Worm (Caenorhabditis elegans): ENCODE results near the gene wrt-7.

The wrt-7 gene

DNA sequence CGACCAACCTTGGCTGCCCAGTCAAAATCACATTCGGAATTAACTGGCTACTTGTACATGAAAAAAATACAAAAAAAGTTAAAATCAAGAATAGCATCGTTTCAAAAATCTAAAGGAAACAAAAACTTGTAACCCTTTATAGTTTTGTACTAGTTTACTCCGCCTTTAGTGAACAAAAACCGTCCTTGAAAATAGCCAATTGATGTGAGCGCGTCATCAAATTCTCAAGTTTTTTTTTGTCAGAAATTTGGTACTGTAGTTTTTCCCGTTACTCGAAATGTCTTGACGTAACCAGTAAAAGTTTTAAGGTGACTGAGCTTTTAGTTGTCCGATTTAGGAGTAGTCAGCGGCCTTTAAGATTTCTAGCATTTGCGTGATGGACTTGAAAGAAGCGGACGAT is 10.0 kb upstream of the wrt-7 start, which contains the start of gene C29F3.3:
Gene C29F3.3, minus strand, starts transcription at position 101 of the 400 bp plus-strand sequence.
- TF ChIP-seq nfya-2 (GFP tag; IDR thresholded peaks at IDR 0.05) (no peak), F23B12.7 (tag; optimal IDR thresholded peaks at IDR 0.05; ENCODE audit: insufficient read depth) (no peak), die-1 (tag; optimal IDR thresholded peaks at IDR 0.05) (no peak), F39B2.1 (GFP tag; IDR thresholded peaks at IDR 0.05) (no peak), Y67H2A.10 (GFP tag; conservative IDR thresholded peaks at IDR 0.05) (no peak), pha-4 (tag; optimal IDR thresholded peaks at IDR 0.05) (no peak), sdz-38 (tag; optimal IDR thresholded peaks at IDR 0.05) (no peak), ztf-18 (tag; optimal IDR thresholded peaks at IDR 0.05) (no peak), egl-18 (GFP tag; IDR thresholded peaks at IDR 0.05) (no peak), F55B11.4 (tag; optimal IDR thresholded peaks at IDR 0.05; ENCODE audit: borderline replicate concordance, insufficient read depth) (no peak), lin-40 (tag; optimal IDR thresholded peaks at IDR 0.05) (no peak), lin-26 (GFP tag; IDR thresholded peaks at IDR 0.05) (no peak), snpc-1.3 (tag; optimal IDR thresholded peaks at IDR 0.05; ENCODE audit: insufficient read depth) (no peak)

DNA sequence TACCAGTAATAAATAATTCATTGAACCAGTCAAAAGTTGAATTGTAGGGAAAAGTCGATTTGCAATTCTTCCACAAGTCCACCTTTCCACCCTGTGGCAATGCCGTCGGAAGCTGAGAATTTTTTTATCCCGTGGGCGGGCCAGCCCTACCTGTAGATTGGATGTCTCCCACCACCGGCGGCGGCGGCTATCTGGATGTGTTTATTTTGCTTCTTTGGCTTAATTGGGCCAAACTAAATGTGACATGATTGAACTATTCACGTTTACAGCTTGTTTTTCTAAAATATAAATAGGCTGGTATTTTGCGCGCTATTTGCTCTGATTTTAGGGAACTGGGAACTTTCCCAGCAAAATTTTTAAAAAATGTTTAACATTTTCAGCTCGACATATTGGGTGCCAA is 7.2 kb upstream of the wrt-7 start, which contains the start of gene wrt-8:
Gene wrt-8, minus strand, starts transcription at position 101 of the 400 bp plus-strand sequence.
- TF ChIP-seq egrh-3 (GFP tag; IDR thresholded peaks at IDR 0.05) (no peak), nhr-120 (GFP tag; IDR thresholded peaks at IDR 0.05) (0 out of 2 replicates have a peak, but pooled peaks have one; percentile 11)

DNA sequence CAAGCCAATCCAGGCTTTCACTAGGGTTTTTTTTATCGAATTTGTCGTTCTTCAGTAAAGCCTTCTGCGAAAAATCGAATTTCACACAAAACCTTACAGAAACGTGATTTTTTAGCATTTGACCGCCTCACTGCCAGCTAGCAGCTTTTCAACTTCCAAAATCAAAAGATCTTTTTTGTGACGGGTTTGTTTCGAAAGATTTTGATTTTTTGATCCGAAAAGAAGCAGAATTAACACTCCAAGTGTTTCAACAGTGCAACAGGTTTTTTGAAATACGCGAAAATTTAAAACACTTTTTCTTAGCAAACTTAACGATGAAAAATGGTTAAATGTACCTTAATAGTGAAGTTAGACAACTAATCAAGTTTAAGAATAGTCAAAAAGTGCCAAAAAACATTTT is 4.1 kb upstream of the wrt-7 start, which contains the start of gene clec-229:
Gene clec-229, minus strand, starts transcription at position 101 of the 400 bp plus-strand sequence.
- no peak for TF ChIP-seq snpc-1.3 (tag; optimal IDR thresholded peaks at IDR 0.05; ENCODE audit: insufficient read depth)
- TF ChIP-seq ceh-40 (GFP tag; IDR thresholded peaks at IDR 0.05) = no peak
- no peak for TF ChIP-seq K11D2.4 (GFP tag; IDR thresholded peaks at IDR 0.05)
- no peak for TF ChIP-seq Y53F4B.3 (GFP tag; IDR thresholded peaks at IDR 0.05)
- TF ChIP-seq akir-1 (GFP tag; optimal IDR thresholded peaks at IDR 0.05) = no peak

DNA sequence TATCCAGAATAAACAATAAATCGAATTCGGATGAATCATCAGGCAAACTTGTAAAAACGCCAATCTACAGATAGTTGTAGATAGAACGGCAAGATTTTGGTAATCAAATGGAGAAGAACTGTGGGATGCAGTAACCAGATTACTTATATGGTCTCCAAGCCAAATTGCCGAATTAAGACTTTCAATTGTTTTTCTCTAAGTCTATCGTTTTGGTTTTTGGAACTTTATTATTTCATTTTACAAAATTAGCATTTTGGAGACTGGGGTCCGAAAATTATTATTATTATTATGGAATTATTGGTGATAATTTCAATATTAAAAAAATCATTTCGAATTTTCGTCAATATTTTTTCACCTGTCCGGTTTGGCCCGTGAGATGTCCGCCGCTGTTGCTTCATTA is 2.1 kb upstream of the wrt-7 start, which contains the start of gene clec-228:
Gene clec-228, minus strand, starts transcription at position 101 of the 400 bp plus-strand sequence.
- TF ChIP-seq cebp-2 (GFP tag; IDR thresholded peaks at IDR 0.05) (no peak), ceh-100 (GFP tag; IDR thresholded peaks at IDR 0.05) (no peak), let-526 (GFP tag; IDR thresholded peaks at IDR 0.05) (no peak), F52B5.7 (tag; optimal IDR thresholded peaks at IDR 0.05) (no peak), Y67H2A.10 (GFP tag; conservative IDR thresholded peaks at IDR 0.05) (no peak), nfya-2 (GFP tag; IDR thresholded peaks at IDR 0.05) (no peak), akir-1 (GFP tag; optimal IDR thresholded peaks at IDR 0.05) (no peak), Y79H2A.3 (GFP tag; conservative IDR thresholded peaks at IDR 0.05) (no peak), B0019.2 (GFP tag; conservative IDR thresholded peaks at IDR 0.05) (no peak), mxl-1 (tag; optimal IDR thresholded peaks at IDR 0.05) (no peak), nhr-179 (tag; optimal IDR thresholded peaks at IDR 0.05) (no peak), F10E7.11 (tag; optimal IDR thresholded peaks at IDR 0.05) (no peak), bed-2 (GFP tag; IDR thresholded peaks at IDR 0.05) (no peak), attf-3 (GFP tag; conservative IDR thresholded peaks at IDR 0.05) (no peak)

DNA sequence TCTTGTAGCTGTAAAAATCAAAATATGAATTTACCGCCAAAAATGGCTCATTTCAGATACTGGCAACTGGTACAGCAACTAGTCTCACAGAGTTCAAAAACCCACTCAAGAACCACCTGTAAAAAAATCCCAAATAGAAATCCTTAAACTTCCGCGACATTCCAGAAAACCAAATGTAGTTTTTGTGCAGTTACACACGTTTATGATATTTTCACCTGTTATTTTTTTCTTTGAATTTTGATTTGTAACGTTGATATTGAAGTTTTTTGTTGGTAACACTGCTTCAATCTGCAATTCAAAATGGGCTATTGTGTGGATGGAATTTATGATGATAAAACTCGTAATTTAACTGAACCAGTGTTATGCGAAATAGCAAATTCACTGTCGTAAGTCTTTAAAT is 4.5 kb downstream of the wrt-7 start, which contains the start of gene srw-113:
Gene srw-113, plus strand, starts transcription at position 301 of the 400 bp plus-strand sequence.
- no peak for TF ChIP-seq K12H6.12 (tag; optimal IDR thresholded peaks at IDR 0.05)
